Fruit fly (Drosophila melanogaster) whole organism, embryonic: ENCODE results near the gene CG16972.

Experiments
- C15 ChIP-seq: fragments of 200-800 bp; sonication (Bioruptor generic); IDR thresholded peaks from 3 replicates; pipeline ENCODE4 v1.3.6; 2022; ENCODE audit warnings: missing biosample characterization, missing genetic modification characterization
- CG10431 ChIP-seq: fragments of 200-800 bp; sonication (Bioruptor generic); optimal IDR thresholded peaks from 3 replicates; lab custom pipeline; 2018; ENCODE audit warnings: missing biosample characterization, mild to moderate bottlenecking, missing genetic modification characterization
- CG10543 ChIP-seq: fragments of 200-800 bp; sonication (Bioruptor generic); optimal IDR thresholded peaks from 3 replicates; lab custom pipeline; 2017; ENCODE audit warnings: missing biosample characterization, mild to moderate bottlenecking, missing genetic modification characterization, moderate library complexity
- CG1233 ChIP-seq: fragments of 200-800 bp; sonication (Bioruptor generic); optimal IDR thresholded peaks from 4 replicates; lab custom pipeline; 2018; ENCODE audit warnings: missing biosample characterization, mild to moderate bottlenecking, missing genetic modification characterization
- CG12659 ChIP-seq: fragments of 200-800 bp; sonication (Bioruptor generic); optimal IDR thresholded peaks from 3 replicates; lab custom pipeline; 2017; ENCODE audit warnings: mild to moderate bottlenecking, missing biosample characterization, missing genetic modification reagents, missing genetic modification characterization
- CG14860 ChIP-seq: fragments of 200-800 bp; sonication (Bioruptor generic); IDR thresholded peaks from 3 replicates; pipeline ENCODE4 v1.3.6; 2022; ENCODE audit warnings: missing biosample characterization, missing genetic modification characterization; ENCODE audit not compliant: partially characterized antibody
- CG16813 ChIP-seq: fragments of 200-800 bp; sonication (Bioruptor generic); IDR thresholded peaks from 3 replicates; pipeline ENCODE4 v1.3.6; 2022; ENCODE audit warnings: missing biosample characterization, missing genetic modification characterization; ENCODE audit not compliant: partially characterized antibody
- CG17568 ChIP-seq: fragments of 200-800 bp; sonication (Bioruptor generic); optimal IDR thresholded peaks from 2 replicates; lab custom pipeline; 2018; ENCODE audit warnings: missing biosample characterization, mild to moderate bottlenecking, missing genetic modification characterization, moderate library complexity
- CG18011 ChIP-seq: fragments of 200-800 bp; sonication (Bioruptor generic); optimal IDR thresholded peaks from 2 replicates; lab custom pipeline; 2017; ENCODE audit warnings: missing biosample characterization, missing genetic modification characterization, mild to moderate bottlenecking, moderate library complexity, missing genotype
- CG2199 ChIP-seq: fragments of 200-800 bp; sonication (Bioruptor generic); IDR thresholded peaks from 3 replicates; pipeline ENCODE4 v1.3.6; 2022; ENCODE audit warnings: missing biosample characterization, missing genetic modification characterization
- CG3281 ChIP-seq: fragments of 200-800 bp; sonication (Bioruptor generic); optimal IDR thresholded peaks from 3 replicates; lab custom pipeline; 2017; ENCODE audit warnings: missing biosample characterization, mild to moderate bottlenecking, missing genetic modification characterization
- CG34376 ChIP-seq: fragments of 200-800 bp; sonication (Bioruptor generic); optimal IDR thresholded peaks from 2 replicates; lab custom pipeline; 2018; ENCODE audit warnings: missing biosample characterization, mild to moderate bottlenecking, missing genetic modification characterization
- CG34422 ChIP-seq: fragments of 200-800 bp; sonication (Bioruptor generic); IDR thresholded peaks from 3 replicates; pipeline ENCODE4 v1.3.6; 2022; ENCODE audit warnings: missing biosample characterization, missing genetic modification characterization
- CG3995 ChIP-seq: fragments of 200-800 bp; sonication (Bioruptor generic); optimal IDR thresholded peaks from 3 replicates; lab custom pipeline; 2016; ENCODE audit warnings: missing biosample characterization, missing genetic modification characterization
- CG6175 ChIP-seq: fragments of 200-800 bp; sonication (Bioruptor generic); IDR thresholded peaks from 3 replicates; pipeline ENCODE4 v1.3.6; 2022; ENCODE audit warnings: missing biosample characterization, missing genetic modification characterization
- CG8765 ChIP-seq: fragments of 200-800 bp; sonication (Bioruptor generic); IDR thresholded peaks from 2 replicates; pipeline ENCODE4 v1.3.6; 2022; ENCODE audit warnings: missing biosample characterization, missing genetic modification characterization
- CG9215 ChIP-seq: fragments of 200-800 bp; sonication (Bioruptor generic); IDR thresholded peaks from 2 replicates; pipeline ENCODE4 v1.3.6; 2022; ENCODE audit warnings: missing biosample characterization, missing genetic modification characterization
- Dad ChIP-seq: fragments of 200-800 bp; sonication (Bioruptor generic); optimal IDR thresholded peaks from 3 replicates; lab custom pipeline; 2016; ENCODE audit warnings: missing biosample characterization, missing genetic modification characterization
- Dbx ChIP-seq: fragments of 200-800 bp; sonication (Bioruptor generic); IDR thresholded peaks from 3 replicates; pipeline ENCODE4 v1.3.6; 2022; ENCODE audit warnings: missing biosample characterization, missing genetic modification characterization
- Deaf1 ChIP-seq: fragments of 200-800 bp; optimal IDR thresholded peaks from 3 replicates; lab custom pipeline; 2019; ENCODE audit warnings: missing biosample characterization, mild to moderate bottlenecking, missing genetic modification characterization, moderate library complexity
- Elba2 ChIP-seq: fragments of 200-800 bp; sonication (Bioruptor generic); optimal IDR thresholded peaks from 3 replicates; lab custom pipeline; 2016; ENCODE audit warnings: missing biosample characterization, missing genetic modification characterization
- Fer1 ChIP-seq: fragments of 200-800 bp; sonication (Bioruptor generic); optimal IDR thresholded peaks from 2 replicates; lab custom pipeline; 2017; ENCODE audit warnings: missing biosample characterization, mild to moderate bottlenecking, missing genetic modification characterization
- Hand ChIP-seq: fragments of 200-800 bp; sonication (Bioruptor generic); optimal IDR thresholded peaks from 2 replicates; lab custom pipeline; 2017; ENCODE audit warnings: mild to moderate bottlenecking, missing biosample characterization, missing genetic modification reagents, missing genetic modification characterization
- Hr39 ChIP-seq: fragments of >200 bp; optimal IDR thresholded peaks from 2 replicates; lab custom pipeline; 2017
- MESR4 ChIP-seq: fragments of 200-800 bp; sonication (Bioruptor generic); optimal IDR thresholded peaks from 2 replicates; lab custom pipeline; 2018; ENCODE audit warnings: missing biosample characterization, mild to moderate bottlenecking, missing genetic modification characterization, moderate library complexity
- MTF-1 ChIP-seq: fragments of 200-800 bp; sonication (Bioruptor generic); optimal IDR thresholded peaks from 2 replicates; lab custom pipeline; 2018; ENCODE audit warnings: missing biosample characterization, mild to moderate bottlenecking, missing genetic modification characterization, borderline replicate concordance
- Mad ChIP-seq: fragments of 200-800 bp; sonication (Bioruptor generic); optimal IDR thresholded peaks from 2 replicates; lab custom pipeline; 2016; ENCODE audit warnings: missing biosample characterization, missing genetic modification characterization
- Med ChIP-seq: fragments of 200-800 bp; sonication (Bioruptor generic); peaks from one replicate; lab custom pipeline; 2016; ENCODE audit warnings: missing biosample characterization, missing genetic modification characterization, mild to moderate bottlenecking, inconsistent platforms, moderate library complexity
- Oli ChIP-seq: fragments of 200-800 bp; sonication (Bioruptor generic); optimal IDR thresholded peaks from 2 replicates; lab custom pipeline; 2018; ENCODE audit warnings: missing biosample characterization, mild to moderate bottlenecking, missing genetic modification characterization, moderate library complexity
- Opbp ChIP-seq: fragments of 200-800 bp; sonication (Bioruptor generic); IDR thresholded peaks from 3 replicates; pipeline ENCODE4 v1.3.6; 2022; ENCODE audit warnings: missing biosample characterization, missing genetic modification characterization; ENCODE audit not compliant: partially characterized antibody
- PHDP ChIP-seq: fragments of 200-800 bp; sonication (Bioruptor generic); optimal IDR thresholded peaks from 3 replicates; lab custom pipeline; 2018; ENCODE audit warnings: missing biosample characterization, mild to moderate bottlenecking, missing genetic modification characterization, moderate library complexity
- Pdp1 ChIP-seq, 2 experiments: fragments of 200-800 bp; sonication (Bioruptor generic); optimal IDR thresholded peaks; 3 replicates each; lab custom pipeline; 2016; ENCODE audit warnings: missing biosample characterization in 2 of 2, missing genetic modification characterization in 2 of 2, mild to moderate bottlenecking in 1 of 2, moderate library complexity in 1 of 2
- Ravus ChIP-seq: fragments of 200-800 bp; sonication (Bioruptor generic); IDR thresholded peaks from 2 replicates; pipeline ENCODE4 v1.3.6; 2022; ENCODE audit warnings: missing biosample characterization, missing genetic modification characterization
- Tbp ChIP-seq: fragments of >200 bp; optimal IDR thresholded peaks from 2 replicates; lab custom pipeline; 2018; ENCODE audit warnings: missing biosample characterization, missing genetic modification characterization
- abd-A ChIP-seq: fragments of 200-800 bp; sonication (Bioruptor generic); optimal IDR thresholded peaks from 3 replicates; lab custom pipeline; 2019; ENCODE audit warnings: missing biosample characterization, mild to moderate bottlenecking, missing genetic modification characterization, moderate library complexity
- btn ChIP-seq: fragments of 200-800 bp; sonication (Bioruptor generic); optimal IDR thresholded peaks from 2 replicates; lab custom pipeline; 2016; ENCODE audit warnings: missing biosample characterization, missing genetic modification characterization
- cas ChIP-seq: fragments of 200-800 bp; sonication (Bioruptor generic); IDR thresholded peaks from 2 replicates; pipeline ENCODE4 v1.3.6; 2022; ENCODE audit warnings: missing biosample characterization, missing genetic modification characterization
- disco-r ChIP-seq: fragments of 200-800 bp; sonication (Bioruptor generic); optimal IDR thresholded peaks from 2 replicates; lab custom pipeline; 2016; ENCODE audit warnings: missing biosample characterization, missing genetic modification characterization
- h ChIP-seq: fragments of >200 bp; optimal IDR thresholded peaks from 2 replicates; lab custom pipeline; 2017
- klu ChIP-seq: fragments of 200-800 bp; sonication (Bioruptor generic); IDR thresholded peaks from 2 replicates; pipeline ENCODE4 v1.3.6; 2022; ENCODE audit warnings: missing biosample characterization, missing genetic modification characterization
- nau ChIP-seq: fragments of 200-800 bp; sonication (Bioruptor generic); optimal IDR thresholded peaks from 3 replicates; lab custom pipeline; 2017; ENCODE audit warnings: missing biosample characterization, mild to moderate bottlenecking, missing genetic modification characterization, missing genetic modification reagents
- onecut ChIP-seq: fragments of 200-800 bp; sonication (Bioruptor generic); IDR thresholded peaks from 2 replicates; pipeline ENCODE4 v1.3.6; 2022; ENCODE audit warnings: missing biosample characterization, missing genetic modification characterization
- peb ChIP-seq: fragments of 200-800 bp; sonication (Bioruptor generic); IDR thresholded peaks from 2 replicates; pipeline ENCODE4 v1.3.6; 2022; ENCODE audit warnings: missing biosample characterization, missing genetic modification characterization
- pita ChIP-seq: fragments of 200-800 bp; sonication (Bioruptor generic); optimal IDR thresholded peaks from 2 replicates; lab custom pipeline; 2017; ENCODE audit warnings: missing biosample characterization, mild to moderate bottlenecking, missing genetic modification characterization
- pum ChIP-seq: fragments of 200-800 bp; sonication (Bioruptor generic); optimal IDR thresholded peaks from 2 replicates; lab custom pipeline; 2016; ENCODE audit warnings: missing biosample characterization, missing genetic modification characterization
- run ChIP-seq: fragments of 200-800 bp; sonication (Bioruptor generic); optimal IDR thresholded peaks from 3 replicates; lab custom pipeline; 2018; ENCODE audit warnings: missing biosample characterization, mild to moderate bottlenecking, missing genetic modification characterization
- sens ChIP-seq: fragments of 200-800 bp; sonication (Bioruptor generic); peaks from one replicate; lab custom pipeline; 2016; ENCODE audit warnings: missing biosample characterization, missing genetic modification characterization
- sug ChIP-seq: fragments of 200-800 bp; optimal IDR thresholded peaks from 2 replicates; lab custom pipeline; 2019; ENCODE audit warnings: missing biosample characterization, mild to moderate bottlenecking, missing genetic modification characterization, moderate library complexity
- tin ChIP-seq: fragments of 200-800 bp; sonication (Bioruptor generic); optimal IDR thresholded peaks from 3 replicates; lab custom pipeline; 2016; ENCODE audit warnings: missing biosample characterization, missing genetic modification characterization
- ttk ChIP-seq: fragments of 200-800 bp; sonication (Bioruptor generic); IDR thresholded peaks from 2 replicates; pipeline ENCODE4 v2.1.2; 2022; ENCODE audit warnings: missing biosample characterization, missing genetic modification characterization
- wdn ChIP-seq: fragments of 200-800 bp; sonication (Bioruptor generic); IDR thresholded peaks from 2 replicates; pipeline ENCODE4 v1.3.6; 2022; ENCODE audit warnings: missing biosample characterization, missing genetic modification characterization
- wor ChIP-seq: fragments of 200-800 bp; sonication (Bioruptor generic); IDR thresholded peaks from 2 replicates; pipeline ENCODE4 v1.3.6; 2022; ENCODE audit warnings: missing biosample characterization, missing genetic modification characterization
- yki ChIP-seq: fragments of >200 bp; optimal IDR thresholded peaks from 3 replicates; lab custom pipeline; 2018

Gene CG16972

dm6 chr2L:13190534-13190933 is 12.6 kb downstream of the CG16972 start (continued):
- TF ChIP-seq h = no peak
- no peak for TF ChIP-seq ttk (GFP tag; lab: Robert Waterston, UW)
- no peak for TF ChIP-seq Hr39
- TF ChIP-seq pita (GFP tag; lab: Kevin White, UChicago) = no peak
- TF ChIP-seq C15 = no peak
- TF ChIP-seq Deaf1 (tag; lab: Kevin White, UChicago) = no peak
- peak; percentile 10 for TF ChIP-seq Hand (GFP tag; lab: Kevin White, UChicago)
- peak in 1 of 2 experiments; percentile 86 for TF ChIP-seq Pdp1 (GFP tag; optimal IDR thresholded peaks at IDR 0.05; lab: Kevin White, UChicago)
- no peak for TF ChIP-seq nau
- TF ChIP-seq Fer1 (GFP tag; lab: Kevin White, UChicago) = peak; percentile 25
- no peak for TF ChIP-seq Oli (tag; lab: Kevin White, UChicago)
- TF ChIP-seq CG1233 (GFP tag; lab: Kevin White, UChicago) = no peak
- TF ChIP-seq CG3995 (GFP tag; lab: Kevin White, UChicago) = no peak
- no peak for TF ChIP-seq klu
- peak; percentile 89 for TF ChIP-seq sug (tag; lab: Kevin White, UChicago)
- no peak for TF ChIP-seq CG18011 (GFP tag; lab: Kevin White, UChicago)
- no peak for TF ChIP-seq Ravus (GFP tag; lab: Robert Waterston, UW)
- no peak for TF ChIP-seq PHDP
- no peak for TF ChIP-seq wor (GFP tag; lab: Robert Waterston, UW)
- 0 out of 3 replicates have a peak, but pooled peaks have one; percentile 37 for TF ChIP-seq Dbx (GFP tag; lab: Robert Waterston, UW)
- TF ChIP-seq CG16813 (GFP tag; lab: Robert Waterston, UW) = no peak
- no peak for TF ChIP-seq wdn (GFP tag; lab: Robert Waterston, UW)
- TF ChIP-seq CG17568 (GFP tag; lab: Kevin White, UChicago) = no peak
- no peak for TF ChIP-seq CG34422 (GFP tag; lab: Robert Waterston, UW)
- TF ChIP-seq Med (GFP tag; lab: Kevin White, UChicago) = peak; percentile 62
- TF ChIP-seq CG9215 = no peak
- no peak for TF ChIP-seq pum (GFP tag; lab: Kevin White, UChicago)
- no peak for TF ChIP-seq tin
- no peak for TF ChIP-seq CG6175 (GFP tag; lab: Robert Waterston, UW)
- TF ChIP-seq Mad (GFP tag; lab: Kevin White, UChicago) = no peak
- no peak for TF ChIP-seq CG12659
- TF ChIP-seq CG8765 (GFP tag; lab: Robert Waterston, UW) = no peak
- no peak for TF ChIP-seq cas (GFP tag; lab: Robert Waterston, UW)
- TF ChIP-seq CG2199 (GFP tag; lab: Robert Waterston, UW) = no peak
- no peak for TF ChIP-seq onecut
- TF ChIP-seq btn (GFP tag; lab: Kevin White, UChicago) = no peak
- TF ChIP-seq CG10431 (GFP tag; lab: Kevin White, UChicago) = no peak
- TF ChIP-seq CG10543 (GFP tag; lab: Kevin White, UChicago) = peak; percentile 59
- no peak for TF ChIP-seq Dad (GFP tag; lab: Kevin White, UChicago)
- TF ChIP-seq disco-r = no peak
- TF ChIP-seq CG34376 (GFP tag; lab: Kevin White, UChicago) = peak; percentile 91
- TF ChIP-seq peb (GFP tag; lab: Robert Waterston, UW) = no peak
- TF ChIP-seq Tbp = no peak
- TF ChIP-seq CG3281 = no peak
- TF ChIP-seq MESR4 (GFP tag; lab: Kevin White, UChicago) = no peak
- TF ChIP-seq abd-A (tag; lab: Kevin White, UChicago) = no peak
- TF ChIP-seq run (tag; lab: Kevin White, UChicago) = no peak
- TF ChIP-seq sens (GFP tag; lab: Kevin White, UChicago) = peak; percentile 11
- no peak for TF ChIP-seq Opbp (GFP tag; lab: Robert Waterston, UW)
- TF ChIP-seq Elba2 (GFP tag; lab: Kevin White, UChicago) = no peak
- peak; percentile 32 for TF ChIP-seq MTF-1 (GFP tag; lab: Kevin White, UChicago)
- no peak for TF ChIP-seq CG14860 (GFP tag; lab: Robert Waterston, UW)
- no peak for TF ChIP-seq yki
